Worm (Caenorhabditis elegans) whole organism, L1 larva: ENCODE data around the gene F40B5.2.
"Not testable (repeated sequence)": the region's sequence is repeated elsewhere in the genome, so short reads cannot be mapped to it uniquely, and the experiment has no call there.

Experiments used
- alr-1 ChIP-seq: fragments of 200-800 bp; sonication (Bioruptor generic); optimal IDR thresholded peaks from 2 replicates; lab custom pipeline; 2018; ENCODE audit warnings: borderline replicate concordance, mild to moderate bottlenecking, missing genetic modification characterization, missing compliant biosample characterization
- aly-2 ChIP-seq: fragments of 150-350 bp; optimal IDR thresholded peaks from 2 replicates; lab custom pipeline; 2014; ENCODE audit warnings: missing biosample characterization, missing genetic modification characterization
- ceh-8 ChIP-seq: fragments of 200-800 bp; sonication (Bioruptor generic); optimal IDR thresholded peaks from 2 replicates; lab custom pipeline; 2018; ENCODE audit warnings: mild to moderate bottlenecking, missing genetic modification characterization, moderate library complexity, missing compliant biosample characterization
- ceh-82 ChIP-seq, 3 experiments: fragments of 150-350 bp in 1 of 3; sonication (generic microtip) in 2 of 3; optimal IDR thresholded peaks; 2 replicates each; lab custom pipeline; 2014 to 2017; ENCODE audit warnings: missing biosample characterization in 3 of 3, missing genetic modification characterization in 3 of 3
- ceh-88 ChIP-seq: fragments of 200-800 bp; sonication (Bioruptor generic); IDR thresholded peaks from 2 replicates; pipeline ENCODE4 v1.3.6; 2022; ENCODE audit warnings: missing genetic modification characterization, missing compliant biosample characterization
- ces-1 ChIP-seq: fragments of 150-350 bp; optimal IDR thresholded peaks from 2 replicates; lab custom pipeline; 2014; ENCODE audit warnings: missing biosample characterization, missing genetic modification reagents, missing genetic modification characterization
- egl-27 ChIP-seq, 2 experiments: fragments of 150-350 bp in 1 of 2; sonication (generic microtip); optimal IDR thresholded peaks; 3 replicates each; lab custom pipeline; 2017 to 2018; ENCODE audit warnings: missing biosample characterization in 2 of 2, missing genetic modification characterization in 2 of 2, missing genetic modification reagents in 2 of 2
- elt-2 ChIP-seq: sonication (generic microtip); optimal IDR thresholded peaks from 2 replicates; lab custom pipeline; 2016; ENCODE audit warnings: missing genetic modification characterization, mild to moderate bottlenecking, inconsistent platforms, missing compliant biosample characterization, missing genetic modification reagents
- ets-5 ChIP-seq: fragments of 200-800 bp; sonication (Bioruptor generic); IDR thresholded peaks from 2 replicates; pipeline ENCODE4 v1.3.6; 2022; ENCODE audit warnings: missing genetic modification characterization, missing compliant biosample characterization
- fos-1 ChIP-seq: fragments of 150-350 bp; optimal IDR thresholded peaks from 2 replicates; lab custom pipeline; 2014; ENCODE audit warnings: missing biosample characterization, missing genetic modification characterization
- isw-1 ChIP-seq: fragments of 200-800 bp; sonication (Bioruptor generic); IDR thresholded peaks from 2 replicates; pipeline ENCODE4 v1.3.6; 2022; ENCODE audit warnings: missing genetic modification characterization, missing compliant biosample characterization
- lin-15B ChIP-seq: fragments of 150-350 bp; sonication (generic microtip); optimal IDR thresholded peaks from 3 replicates; lab custom pipeline; 2014; ENCODE audit warnings: missing biosample characterization, missing genetic modification characterization
- lir-3 ChIP-seq: sonication (generic microtip); optimal IDR thresholded peaks from 2 replicates; lab custom pipeline; 2016; ENCODE audit warnings: mild to moderate bottlenecking, missing genetic modification characterization, moderate library complexity, missing compliant biosample characterization; ENCODE audit not compliant: poor library complexity
- lsy-2 ChIP-seq, 2 experiments: fragments of 150-350 bp; optimal IDR thresholded peaks; 2 replicates each; lab custom pipeline; 2014; ENCODE audit warnings: missing biosample characterization in 2 of 2, missing genetic modification characterization in 2 of 2
- mdl-1 ChIP-seq, 2 experiments: fragments of 150-350 bp; optimal IDR thresholded peaks; 2 replicates each; lab custom pipeline; 2014 to 2017; ENCODE audit warnings: missing biosample characterization in 2 of 2, missing genetic modification characterization in 2 of 2, inconsistent platforms in 1 of 2
- mep-1 ChIP-seq: fragments of 150-350 bp; optimal IDR thresholded peaks from 2 replicates; lab custom pipeline; 2014; ENCODE audit warnings: missing biosample characterization, missing genetic modification characterization
- nhr-19 ChIP-seq: fragments of 200-800 bp; sonication (Bioruptor generic); conservative IDR thresholded peaks from 2 replicates; pipeline ENCODE4 v1.3.6; 2022; ENCODE audit warnings: missing genetic modification characterization, missing compliant biosample characterization
- nhr-28 ChIP-seq: fragments of 150-350 bp; optimal IDR thresholded peaks from 2 replicates; lab custom pipeline; 2014; ENCODE audit warnings: missing biosample characterization, missing genetic modification characterization
- nhr-47 ChIP-seq: sonication (generic microtip); optimal IDR thresholded peaks from 2 replicates; lab custom pipeline; 2016; ENCODE audit warnings: mild to moderate bottlenecking, missing genetic modification characterization, moderate library complexity, missing compliant biosample characterization
- nhr-71 ChIP-seq: sonication (generic microtip); optimal IDR thresholded peaks from 2 replicates; lab custom pipeline; 2016; ENCODE audit warnings: mild to moderate bottlenecking, missing genetic modification characterization, moderate library complexity, missing compliant biosample characterization
- nhr-76 ChIP-seq: sonication (generic microtip); optimal IDR thresholded peaks from 2 replicates; lab custom pipeline; 2017; ENCODE audit warnings: missing biosample characterization, missing genetic modification characterization
- nhr-85 ChIP-seq: sonication (generic microtip); peaks from one replicate; lab custom pipeline; 2016; ENCODE audit warnings: missing genetic modification characterization, inconsistent platforms, missing compliant biosample characterization
- pax-3 ChIP-seq: fragments of 200-800 bp; sonication (Bioruptor generic); optimal IDR thresholded peaks from 2 replicates; lab custom pipeline; 2018; ENCODE audit warnings: mild to moderate bottlenecking, missing genetic modification characterization, moderate library complexity, missing compliant biosample characterization
- rnt-1 ChIP-seq: sonication (generic microtip); optimal IDR thresholded peaks from 2 replicates; lab custom pipeline; 2016; ENCODE audit warnings: mild to moderate bottlenecking, missing genetic modification characterization, moderate library complexity, missing compliant biosample characterization
- snpc-4 ChIP-seq: fragments of 150-350 bp; optimal IDR thresholded peaks from 2 replicates; lab custom pipeline; 2014; ENCODE audit warnings: missing biosample characterization, missing genetic modification characterization
- sox-4 ChIP-seq: sonication (generic microtip); optimal IDR thresholded peaks from 2 replicates; lab custom pipeline; 2016; ENCODE audit warnings: missing genetic modification characterization, missing compliant biosample characterization
- tbx-2 ChIP-seq: sonication (generic microtip); optimal IDR thresholded peaks from 2 replicates; lab custom pipeline; 2016; ENCODE audit warnings: missing genetic modification characterization, missing compliant biosample characterization
- unc-30 ChIP-seq: sonication (generic microtip); optimal IDR thresholded peaks from 2 replicates; lab custom pipeline; 2017; ENCODE audit warnings: missing biosample characterization, missing genetic modification characterization
- unc-62 ChIP-seq: fragments of 150-350 bp; optimal IDR thresholded peaks from 2 replicates; lab custom pipeline; 2014; ENCODE audit warnings: missing biosample characterization, missing genetic modification reagents, missing genetic modification characterization
- unc-98 ChIP-seq: fragments of 200-800 bp; sonication (Bioruptor generic); IDR thresholded peaks from 2 replicates; pipeline ENCODE4 v1.3.6; 2022; ENCODE audit warnings: missing genetic modification characterization, missing compliant biosample characterization
- zag-1 ChIP-seq: fragments of 150-350 bp; optimal IDR thresholded peaks from 2 replicates; lab custom pipeline; 2014; ENCODE audit warnings: missing biosample characterization, missing genetic modification characterization
- zip-4 ChIP-seq: fragments of 200-800 bp; sonication (Bioruptor generic); optimal IDR thresholded peaks from 2 replicates; lab custom pipeline; 2018; ENCODE audit warnings: mild to moderate bottlenecking, missing genetic modification characterization, moderate library complexity, missing compliant biosample characterization
- ztf-11 ChIP-seq, 2 experiments: sonication (generic microtip); optimal IDR thresholded peaks; 2 replicates each; lab custom pipeline; 2016 to 2017; ENCODE audit warnings: missing genetic modification characterization in 2 of 2, missing biosample characterization in 1 of 2, missing compliant biosample characterization in 1 of 2

The F40B5.2 gene

DNA sequence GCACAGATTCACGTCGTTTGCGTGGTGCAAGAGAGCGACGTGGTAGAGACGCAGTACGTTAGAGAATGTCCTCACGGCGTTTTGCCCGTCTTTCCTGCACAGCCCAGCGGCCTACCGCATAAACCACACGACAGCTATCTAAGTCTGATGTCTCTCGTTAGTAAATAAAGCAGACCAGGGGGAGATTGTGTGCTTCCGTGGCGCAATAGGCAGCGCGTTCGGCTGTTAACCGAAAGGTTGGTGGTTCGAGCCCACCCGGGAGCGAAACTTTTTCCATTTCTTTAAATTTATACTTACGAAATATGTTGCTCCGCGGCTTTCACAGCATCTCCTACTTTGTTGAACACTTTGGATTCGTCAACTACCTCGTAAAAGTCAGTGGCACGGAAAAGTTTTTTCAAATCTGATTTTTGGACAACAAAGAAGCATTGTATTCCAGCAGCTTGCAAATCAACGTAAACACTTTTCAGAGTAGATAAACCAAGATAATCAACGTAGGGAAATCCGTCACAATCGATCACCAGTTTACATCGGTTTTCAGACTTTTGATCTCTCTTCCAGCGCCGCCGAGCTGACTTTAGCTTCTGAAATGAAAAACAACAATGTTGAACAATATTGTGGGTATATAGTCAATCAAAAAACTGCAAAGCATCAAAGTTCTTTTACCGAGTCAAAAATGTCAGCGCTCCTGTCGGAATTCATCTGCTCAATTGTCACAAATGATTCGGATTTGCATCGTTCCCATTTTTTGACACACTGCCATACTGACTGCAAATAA, 36.8 kb downstream of the F40B5.2 start (continued):
- peak; percentile 73 for TF ChIP-seq unc-98 (GFP tag; lab: Robert Waterston, UW)
- peak; percentile 63 for TF ChIP-seq aly-2 (tag; lab: Kevin White, UChicago)

DNA sequence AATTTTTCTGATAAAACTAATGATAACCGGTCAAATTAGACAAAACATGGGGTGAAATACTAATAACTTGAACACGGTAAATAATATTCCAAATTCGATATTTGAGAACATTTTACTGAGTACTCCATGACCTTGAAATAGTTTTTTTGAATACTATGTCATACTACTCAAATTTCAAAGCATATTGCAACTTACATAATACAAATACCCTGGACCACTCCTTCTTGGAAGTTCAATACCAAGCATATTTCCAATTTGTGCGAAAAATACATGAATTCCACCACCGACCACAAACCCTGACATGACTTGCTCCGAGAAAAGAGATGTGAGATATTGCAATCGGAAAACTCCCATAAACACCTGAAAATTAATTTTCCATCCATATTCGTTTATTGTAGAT, 39.2 kb downstream of the F40B5.2 start:
- TF ChIP-seq zip-4 (GFP tag; lab: Kevin White, UChicago) (no peak), sox-4 (tag; lab: Kevin White, UChicago) (no peak), zag-1 (no peak), alr-1 (tag; lab: Kevin White, UChicago) (no peak), egl-27 (tag; optimal IDR thresholded peaks at IDR 0.05; lab: Kevin White, UChicago) (no peak), elt-2 (tag; lab: Kevin White, UChicago) (no peak)

DNA sequence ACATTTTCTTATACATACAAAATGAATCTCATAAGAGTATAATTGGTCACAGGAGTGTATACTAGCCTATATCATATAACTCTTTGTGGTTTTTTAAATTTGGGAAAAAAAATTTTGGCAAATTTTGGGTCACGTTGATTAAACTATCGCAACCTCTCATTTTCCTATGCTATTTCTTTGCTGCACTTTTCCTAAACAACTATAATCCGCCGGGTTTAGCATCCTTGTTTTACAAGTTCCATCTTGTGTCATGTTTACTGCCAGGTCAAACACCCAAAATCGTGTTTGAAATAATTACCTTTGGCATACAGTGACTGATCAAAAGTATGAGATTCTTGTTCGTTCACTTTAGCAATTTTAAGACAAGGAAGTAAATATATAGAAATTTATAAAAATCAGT, 40.6 kb downstream of the F40B5.2 start, which contains the start of gene sulp-3:
Gene sulp-3 (minus strand): TSS at position 101 of the 400 bp plus-strand sequence.
- TF ChIP-seq mdl-1 (tag; optimal IDR thresholded peaks at IDR 0.05; lab: Kevin White, UChicago) (no peak), snpc-4 (tag; lab: Kevin White, UChicago) (no peak), aly-2 (tag; lab: Kevin White, UChicago) (no peak), ets-5 (GFP tag; lab: Robert Waterston, UW) (no peak), nhr-19 (GFP tag; lab: Robert Waterston, UW) (no peak), tbx-2 (tag; lab: Kevin White, UChicago) (no peak), ceh-8 (GFP tag; lab: Kevin White, UChicago) (no peak), elt-2 (tag; lab: Kevin White, UChicago) (no peak), isw-1 (no peak), nhr-76 (tag; lab: Kevin White, UChicago) (no peak), rnt-1 (no peak), nhr-85 (tag; lab: Kevin White, UChicago) (no peak), lin-15B (tag; lab: Kevin White, UChicago) (no peak), ztf-11 (tag; optimal IDR thresholded peaks at IDR 0.05; lab: Kevin White, UChicago) (no peak)

DNA sequence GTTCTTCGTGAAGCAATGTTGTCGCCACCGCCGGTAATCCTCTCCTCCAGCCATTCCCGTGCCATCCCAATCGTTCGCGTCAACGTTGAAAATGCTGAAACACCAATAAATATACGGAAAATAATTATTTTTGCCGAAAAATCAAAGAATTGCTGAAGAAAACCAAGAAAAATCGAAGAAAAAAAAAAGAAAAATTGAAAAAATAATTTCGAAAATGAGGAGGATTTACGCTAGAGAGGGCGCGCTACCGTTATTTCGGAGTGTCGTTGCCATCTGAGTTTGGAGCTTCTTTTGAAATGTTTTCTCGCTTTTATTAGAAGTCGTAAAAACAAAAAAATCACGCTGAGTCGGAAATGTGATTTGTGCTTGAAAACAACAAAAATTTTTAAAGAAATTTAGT, 43.1 kb downstream of the F40B5.2 start, which contains the start of gene F08F1.9:
Gene F08F1.9 (minus strand): TSS at position 101 of the 400 bp plus-strand sequence.
- not testable (repeated sequence) for TF ChIP-seq lir-3 (tag; lab: Kevin White, UChicago); unc-62; ces-1 (GFP tag; lab: Kevin White, UChicago)

DNA sequence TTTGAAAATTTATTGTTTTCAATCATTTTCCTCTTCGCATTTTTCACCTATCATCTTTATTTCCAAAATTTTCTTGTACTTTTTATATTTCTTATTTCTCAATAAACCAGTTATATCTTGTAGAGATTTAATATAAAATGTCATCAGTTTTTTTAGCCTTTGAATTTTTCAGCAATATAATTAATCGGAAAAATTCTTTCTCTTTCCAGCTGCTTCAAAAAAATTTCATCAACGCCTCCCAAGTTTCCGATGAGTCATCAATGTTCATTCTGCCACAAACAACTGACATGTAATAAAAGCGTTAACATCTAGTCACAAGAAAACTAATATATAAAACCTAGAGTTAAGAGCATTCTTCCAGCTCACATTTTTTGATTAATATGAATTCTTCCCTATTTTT, 45.5 kb downstream of the F40B5.2 start, which contains the start of gene F08F1.4:
Gene F08F1.4 (plus strand): TSS at position 301 of the 400 bp plus-strand sequence.
- no peak for TF ChIP-seq ceh-88 (GFP tag; lab: Robert Waterston, UW)
- no peak for TF ChIP-seq ceh-82 (tag; optimal IDR thresholded peaks at IDR 0.05; lab: Kevin White, UChicago)
- no peak for TF ChIP-seq fos-1 (tag; lab: Kevin White, UChicago)
- TF ChIP-seq unc-30: no peak
- no peak for TF ChIP-seq pax-3 (tag; lab: Kevin White, UChicago)
- no peak for TF ChIP-seq nhr-47 (tag; lab: Kevin White, UChicago)
- TF ChIP-seq nhr-71 (tag; lab: Kevin White, UChicago): no peak
- no peak for TF ChIP-seq nhr-28
- TF ChIP-seq mep-1: no peak
- no peak for TF ChIP-seq zag-1
- no peak for TF ChIP-seq lsy-2 (tag; optimal IDR thresholded peaks at IDR 0.05; lab: Kevin White, UChicago)
- no peak for TF ChIP-seq rnt-1
- TF ChIP-seq nhr-85 (tag; lab: Kevin White, UChicago): no peak
- TF ChIP-seq, all 84 proteins: peak for 0
